Worm (Caenorhabditis elegans) whole organism, L2 larva: ENCODE results near the gene Y102A5C.2.

Experiments
- F13H6.1 ChIP-seq: sonication (generic microtip); optimal IDR thresholded peaks from 2 replicates; lab custom pipeline; 2016; ENCODE audit warnings: missing genetic modification characterization, missing compliant biosample characterization
- ceh-16 ChIP-seq: fragments of 150-350 bp; optimal IDR thresholded peaks from 2 replicates; lab custom pipeline; 2014; ENCODE audit warnings: missing biosample characterization, missing genetic modification characterization
- elt-1 ChIP-seq: fragments of 150-350 bp; optimal IDR thresholded peaks from 2 replicates; lab custom pipeline; 2014; ENCODE audit warnings: missing biosample characterization, missing genetic modification characterization
- fos-1 ChIP-seq: fragments of 150-350 bp; optimal IDR thresholded peaks from 2 replicates; lab custom pipeline; 2014; ENCODE audit warnings: missing biosample characterization, missing genetic modification characterization
- lin-11 ChIP-seq: fragments of 150-350 bp; sonication (generic microtip); optimal IDR thresholded peaks from 2 replicates; lab custom pipeline; 2014; ENCODE audit warnings: missing biosample characterization, missing genetic modification characterization, inconsistent platforms, mixed read lengths
- lin-39 ChIP-seq: fragments of 150-350 bp; optimal IDR thresholded peaks from 2 replicates; lab custom pipeline; 2014; ENCODE audit warnings: missing biosample characterization, missing genetic modification reagents, missing genetic modification characterization
- lsy-2 ChIP-seq, 2 experiments: fragments of 150-350 bp in 1 of 2; sonication (generic microtip) in 1 of 2; optimal IDR thresholded peaks; 2 replicates each; lab custom pipeline; 2014 to 2017; ENCODE audit warnings: missing biosample characterization in 2 of 2, missing genetic modification characterization in 2 of 2
- nhr-10 ChIP-seq: sonication (generic microtip); optimal IDR thresholded peaks from 2 replicates; lab custom pipeline; 2017; ENCODE audit warnings: missing biosample characterization, missing genetic modification characterization
- nhr-12 ChIP-seq: fragments of 150-350 bp; optimal IDR thresholded peaks from 2 replicates; lab custom pipeline; 2014; ENCODE audit warnings: missing biosample characterization, missing genetic modification characterization
- nhr-25 ChIP-seq: fragments of 150-350 bp; sonication (generic microtip); optimal IDR thresholded peaks from 3 replicates; lab custom pipeline; 2014; ENCODE audit warnings: missing biosample characterization, missing genetic modification characterization
- snpc-4 ChIP-seq: fragments of 150-350 bp; optimal IDR thresholded peaks from 2 replicates; lab custom pipeline; 2014; ENCODE audit warnings: missing biosample characterization, missing genetic modification characterization
- unc-39 ChIP-seq: fragments of 150-350 bp; optimal IDR thresholded peaks from 2 replicates; lab custom pipeline; 2014; ENCODE audit warnings: missing biosample characterization, missing genetic modification characterization

DNA sequence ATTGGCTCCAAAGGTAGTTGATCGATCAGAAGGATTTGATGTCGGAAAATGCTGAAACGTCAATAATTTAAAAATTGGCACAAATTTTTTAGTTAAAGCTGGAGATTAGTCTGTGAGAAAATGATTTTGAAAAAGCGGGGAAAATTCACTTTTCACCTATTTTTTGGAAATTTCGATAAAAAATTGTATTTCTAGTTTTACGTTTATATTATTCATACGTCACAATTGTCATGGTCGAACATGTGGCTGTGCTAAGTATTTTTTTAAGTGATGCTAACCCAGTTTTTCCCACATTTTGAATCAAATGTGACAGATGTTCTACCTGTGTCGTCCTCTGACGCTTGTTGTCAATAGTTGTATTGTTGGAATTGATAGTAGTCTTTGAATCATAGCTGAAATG is 39.0 kb upstream of the Y102A5C.2 start:
- TF ChIP-seq F13H6.1: no peak
- TF ChIP-seq fos-1 (tag; lab: Kevin White, UChicago): no peak
- no peak for TF ChIP-seq unc-39 (tag; lab: Kevin White, UChicago)
- no peak for TF ChIP-seq nhr-25 (tag; lab: Kevin White, UChicago)
- no peak for TF ChIP-seq nhr-12
- no peak for TF ChIP-seq snpc-4
- no peak for TF ChIP-seq lsy-2 (tag; optimal IDR thresholded peaks at IDR 0.05; lab: Kevin White, UChicago)
- TF ChIP-seq nhr-10 (tag; lab: Kevin White, UChicago): no peak
- TF ChIP-seq ceh-16 (tag; lab: Kevin White, UChicago): no peak
- no peak for TF ChIP-seq lin-11 (tag; lab: Kevin White, UChicago)
- no peak for TF ChIP-seq elt-1 (tag; lab: Kevin White, UChicago)
- TF ChIP-seq lin-39 (tag; lab: Kevin White, UChicago): no peak
